Worm (Caenorhabditis elegans) whole organism, L2 larva: ENCODE results near the gene F38B7.17.
A peak's percentile ranks its signal among the peaks of the same experiment; 100 is the strongest.

Experiments
- C34F6.9 ChIP-seq: fragments of 150-350 bp; optimal IDR thresholded peaks from 2 replicates; lab custom pipeline; 2014; ENCODE audit warnings: missing biosample characterization, missing genetic modification characterization
- F13H6.1 ChIP-seq: sonication (generic microtip); optimal IDR thresholded peaks from 2 replicates; lab custom pipeline; 2016; ENCODE audit warnings: missing genetic modification characterization, missing compliant biosample characterization
- R02D3.7 ChIP-seq: fragments of 150-350 bp; optimal IDR thresholded peaks from 2 replicates; lab custom pipeline; 2014; ENCODE audit warnings: missing biosample characterization, missing genetic modification characterization
- Y55F3AM.14 ChIP-seq: fragments of 200-800 bp; sonication (Bioruptor generic); optimal IDR thresholded peaks from 2 replicates; lab custom pipeline; 2018; ENCODE audit warnings: mild to moderate bottlenecking, missing genetic modification characterization, missing compliant biosample characterization
- ZK546.5 ChIP-seq: sonication (generic microtip); optimal IDR thresholded peaks from 2 replicates; lab custom pipeline; 2017; ENCODE audit warnings: missing biosample characterization, missing genetic modification characterization
- alr-1 ChIP-seq: fragments of 150-350 bp; optimal IDR thresholded peaks from 2 replicates; lab custom pipeline; 2014; ENCODE audit warnings: missing biosample characterization, missing genetic modification characterization
- aly-2 ChIP-seq: fragments of 150-350 bp; optimal IDR thresholded peaks from 2 replicates; lab custom pipeline; 2014; ENCODE audit warnings: missing biosample characterization, missing genetic modification characterization
- ama-1 ChIP-seq: fragments of 150-350 bp; optimal IDR thresholded peaks from 2 replicates; lab custom pipeline; 2018; ENCODE audit warnings: inconsistent platforms
- blmp-1 ChIP-seq: sonication (generic microtip); optimal IDR thresholded peaks from 2 replicates; lab custom pipeline; 2017; ENCODE audit warnings: missing genetic modification characterization, mild to moderate bottlenecking, missing compliant biosample characterization, antibody characterized with exemption, moderate library complexity; ENCODE audit not compliant: insufficient read depth
- ceh-16 ChIP-seq: fragments of 150-350 bp; optimal IDR thresholded peaks from 2 replicates; lab custom pipeline; 2014; ENCODE audit warnings: missing biosample characterization, missing genetic modification characterization
- ceh-82 ChIP-seq: fragments of 150-350 bp; optimal IDR thresholded peaks from 2 replicates; lab custom pipeline; 2014; ENCODE audit warnings: missing biosample characterization, missing genetic modification characterization
- crh-2 ChIP-seq: sonication (generic microtip); optimal IDR thresholded peaks from 2 replicates; lab custom pipeline; 2017; ENCODE audit warnings: missing biosample characterization, missing genetic modification characterization
- dmd-4 ChIP-seq: sonication (generic microtip); optimal IDR thresholded peaks from 2 replicates; lab custom pipeline; 2017; ENCODE audit warnings: missing biosample characterization, missing genetic modification characterization
- egl-27 ChIP-seq: sonication (generic microtip); optimal IDR thresholded peaks from 3 replicates; lab custom pipeline; 2017; ENCODE audit warnings: missing biosample characterization, missing genetic modification reagents, missing genetic modification characterization
- elt-1 ChIP-seq: fragments of 150-350 bp; optimal IDR thresholded peaks from 2 replicates; lab custom pipeline; 2014; ENCODE audit warnings: missing biosample characterization, missing genetic modification characterization
- elt-3 ChIP-seq: sonication (generic microtip); optimal IDR thresholded peaks from 2 replicates; lab custom pipeline; 2017; ENCODE audit warnings: missing biosample characterization, missing genetic modification characterization
- fos-1 ChIP-seq: fragments of 150-350 bp; optimal IDR thresholded peaks from 2 replicates; lab custom pipeline; 2014; ENCODE audit warnings: missing biosample characterization, missing genetic modification characterization
- gmeb-1 ChIP-seq: fragments of 150-350 bp; optimal IDR thresholded peaks from 2 replicates; lab custom pipeline; 2014; ENCODE audit warnings: missing biosample characterization, missing genetic modification characterization
- lin-11 ChIP-seq: fragments of 150-350 bp; sonication (generic microtip); optimal IDR thresholded peaks from 2 replicates; lab custom pipeline; 2014; ENCODE audit warnings: missing biosample characterization, missing genetic modification characterization, inconsistent platforms, mixed read lengths
- lin-13 ChIP-seq: fragments of 150-350 bp; optimal IDR thresholded peaks from 2 replicates; lab custom pipeline; 2014; ENCODE audit warnings: missing biosample characterization, missing genetic modification reagents, missing genetic modification characterization
- lin-39 ChIP-seq: fragments of 150-350 bp; optimal IDR thresholded peaks from 2 replicates; lab custom pipeline; 2014; ENCODE audit warnings: missing biosample characterization, missing genetic modification reagents, missing genetic modification characterization
- lsy-2 ChIP-seq, 2 experiments: fragments of 150-350 bp in 1 of 2; sonication (generic microtip) in 1 of 2; optimal IDR thresholded peaks; 2 replicates each; lab custom pipeline; 2014 to 2017; ENCODE audit warnings: missing biosample characterization in 2 of 2, missing genetic modification characterization in 2 of 2
- mab-5 ChIP-seq: fragments of 150-350 bp; optimal IDR thresholded peaks from 2 replicates; lab custom pipeline; 2014; ENCODE audit warnings: missing biosample characterization, missing genetic modification characterization
- mbf-1 ChIP-seq: sonication (generic microtip); optimal IDR thresholded peaks from 2 replicates; lab custom pipeline; 2017; ENCODE audit warnings: missing biosample characterization, missing genetic modification characterization
- mdl-1 ChIP-seq, 2 experiments: fragments of 150-350 bp in 1 of 2; sonication (generic microtip) in 1 of 2; optimal IDR thresholded peaks; 2 replicates each; lab custom pipeline; 2017; ENCODE audit warnings: missing biosample characterization in 2 of 2, missing genetic modification characterization in 2 of 2
- nhr-10 ChIP-seq: sonication (generic microtip); optimal IDR thresholded peaks from 2 replicates; lab custom pipeline; 2017; ENCODE audit warnings: missing biosample characterization, missing genetic modification characterization
- nhr-11 ChIP-seq: fragments of 150-350 bp; optimal IDR thresholded peaks from 2 replicates; lab custom pipeline; 2014; ENCODE audit warnings: missing biosample characterization, missing genetic modification characterization
- nhr-12 ChIP-seq: fragments of 150-350 bp; optimal IDR thresholded peaks from 2 replicates; lab custom pipeline; 2014; ENCODE audit warnings: missing biosample characterization, missing genetic modification characterization
- nhr-129 ChIP-seq: fragments of 150-350 bp; optimal IDR thresholded peaks from 2 replicates; lab custom pipeline; 2014; ENCODE audit warnings: missing biosample characterization, missing genetic modification characterization
- nhr-21 ChIP-seq: fragments of 150-350 bp; optimal IDR thresholded peaks from 2 replicates; lab custom pipeline; 2014; ENCODE audit warnings: missing biosample characterization, missing genetic modification characterization
- nhr-23 ChIP-seq: fragments of 150-350 bp; optimal IDR thresholded peaks from 2 replicates; lab custom pipeline; 2014; ENCODE audit warnings: missing biosample characterization, missing genetic modification reagents, missing genetic modification characterization
- nhr-237 ChIP-seq: fragments of 150-350 bp; optimal IDR thresholded peaks from 2 replicates; lab custom pipeline; 2014; ENCODE audit warnings: missing biosample characterization, missing genetic modification characterization
- nhr-25 ChIP-seq: fragments of 150-350 bp; sonication (generic microtip); optimal IDR thresholded peaks from 3 replicates; lab custom pipeline; 2014; ENCODE audit warnings: missing biosample characterization, missing genetic modification characterization
- nhr-6 ChIP-seq: fragments of 150-350 bp; optimal IDR thresholded peaks from 2 replicates; lab custom pipeline; 2014; ENCODE audit warnings: missing biosample characterization, missing genetic modification characterization
- nhr-77 ChIP-seq: fragments of 150-350 bp; optimal IDR thresholded peaks from 2 replicates; lab custom pipeline; 2014; ENCODE audit warnings: missing biosample characterization, missing genetic modification characterization
- peb-1 ChIP-seq: fragments of 150-350 bp; optimal IDR thresholded peaks from 2 replicates; lab custom pipeline; 2014; ENCODE audit warnings: missing biosample characterization, missing genetic modification characterization
- sem-4 ChIP-seq: fragments of 150-350 bp; optimal IDR thresholded peaks from 2 replicates; lab custom pipeline; 2014; ENCODE audit warnings: missing biosample characterization, missing genetic modification reagents, missing genetic modification characterization
- skn-1 ChIP-seq: sonication (generic microtip); optimal IDR thresholded peaks from 2 replicates; lab custom pipeline; 2017; ENCODE audit warnings: missing biosample characterization, missing genetic modification characterization
- sma-3 ChIP-seq: sonication (generic microtip); optimal IDR thresholded peaks from 2 replicates; lab custom pipeline; 2016; ENCODE audit warnings: missing genetic modification reagents, missing genetic modification characterization, missing compliant biosample characterization
- sma-9 ChIP-seq, 2 experiments: fragments of 150-350 bp in 1 of 2; sonication (generic microtip) in 1 of 2; optimal IDR thresholded peaks; 2 replicates each; lab custom pipeline; 2014 to 2016; ENCODE audit warnings: missing genetic modification characterization in 2 of 2, mild to moderate bottlenecking in 1 of 2, missing biosample characterization in 1 of 2, missing compliant biosample characterization in 1 of 2, missing genetic modification reagents in 1 of 2, moderate library complexity in 1 of 2
- snpc-4 ChIP-seq: fragments of 150-350 bp; optimal IDR thresholded peaks from 2 replicates; lab custom pipeline; 2014; ENCODE audit warnings: missing biosample characterization, missing genetic modification characterization
- unc-39 ChIP-seq: fragments of 150-350 bp; optimal IDR thresholded peaks from 2 replicates; lab custom pipeline; 2014; ENCODE audit warnings: missing biosample characterization, missing genetic modification characterization
- unc-55 ChIP-seq: fragments of 150-350 bp; sonication (generic microtip); optimal IDR thresholded peaks from 3 replicates; lab custom pipeline; 2014; ENCODE audit warnings: missing biosample characterization, missing genetic modification reagents, missing genetic modification characterization
- unc-62 ChIP-seq: fragments of 150-350 bp; optimal IDR thresholded peaks from 2 replicates; lab custom pipeline; 2014; ENCODE audit warnings: missing biosample characterization, missing genetic modification reagents, missing genetic modification characterization
- zag-1 ChIP-seq: fragments of 150-350 bp; optimal IDR thresholded peaks from 2 replicates; lab custom pipeline; 2014; ENCODE audit warnings: missing biosample characterization, missing genetic modification characterization
- ztf-1 ChIP-seq: fragments of 200-800 bp; sonication (Bioruptor generic); conservative IDR thresholded peaks from 2 replicates; pipeline ENCODE4 v1.3.6; 2022; ENCODE audit warnings: missing genetic modification characterization, missing compliant biosample characterization
- ztf-11 ChIP-seq: sonication (generic microtip); optimal IDR thresholded peaks from 2 replicates; lab custom pipeline; 2017; ENCODE audit warnings: missing biosample characterization, missing genetic modification characterization
- ztf-4 ChIP-seq: fragments of 150-350 bp; optimal IDR thresholded peaks from 2 replicates; lab custom pipeline; 2014; ENCODE audit warnings: missing biosample characterization, missing genetic modification characterization

F38B7.17 gene

DNA sequence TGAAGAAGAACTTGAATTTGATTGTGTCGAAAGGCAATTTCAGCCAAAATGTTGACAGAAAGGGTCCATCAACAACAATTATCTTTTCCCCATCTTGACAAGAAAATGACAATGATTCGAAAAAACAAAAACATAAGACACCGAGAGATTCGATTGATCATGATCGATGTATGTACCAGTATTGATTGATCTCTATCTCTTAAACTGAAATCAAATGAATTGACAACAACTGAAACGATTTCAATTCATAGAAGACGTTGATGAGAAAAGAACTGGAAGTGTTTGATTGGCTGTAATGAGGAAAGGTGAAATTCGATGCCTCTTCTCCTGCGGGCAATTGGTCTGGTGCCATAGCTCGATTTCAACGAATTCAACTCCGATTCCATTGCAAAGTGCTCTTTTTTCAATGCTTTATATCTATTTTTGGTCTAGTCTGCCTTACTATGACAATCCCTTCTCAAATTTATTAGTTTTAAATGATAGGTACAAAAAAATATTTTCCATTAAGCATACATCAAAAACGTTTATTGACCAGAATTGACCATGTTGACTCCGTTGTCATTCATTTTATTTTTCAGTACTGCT is 15.3 kb downstream of the F38B7.17 start:
- no peak for TF ChIP-seq lin-39 (tag; lab: Kevin White, UChicago)
- TF ChIP-seq nhr-21 (tag; lab: Kevin White, UChicago): no peak

DNA sequence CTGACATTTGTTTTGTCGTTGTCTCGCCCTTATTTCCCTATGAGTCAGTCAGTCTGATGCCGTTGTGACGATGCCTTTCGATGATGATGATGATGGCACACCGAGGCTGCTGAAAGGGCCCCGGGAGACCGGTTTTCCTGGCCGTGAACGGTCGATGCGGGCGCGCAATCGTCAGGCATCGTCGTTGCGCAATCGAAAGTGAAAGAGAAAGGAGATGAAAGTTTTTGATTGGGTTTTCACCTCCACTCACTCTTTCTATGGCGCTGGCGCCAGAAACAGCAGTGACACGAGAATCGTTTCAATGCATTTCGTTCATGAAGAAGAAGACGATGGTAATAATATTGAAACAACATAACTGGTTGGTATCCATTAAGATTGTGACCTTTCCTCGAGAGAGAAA is 15.8 kb downstream of the F38B7.17 start:
- TF ChIP-seq aly-2 (tag; lab: Kevin White, UChicago) (no peak), unc-62 (GFP tag; lab: Kevin White, UChicago) (no peak), dmd-4 (tag; lab: Kevin White, UChicago) (no peak), sma-9 (GFP tag; optimal IDR thresholded peaks at IDR 0.05; lab: Kevin White, UChicago) (peak; percentile 87), sma-9 (tag; optimal IDR thresholded peaks at IDR 0.05; lab: Kevin White, UChicago) (no peak), nhr-237 (tag; lab: Kevin White, UChicago) (no peak), blmp-1 (tag; lab: Kevin White, UChicago) (peak; percentile 100), mdl-1 (tag; optimal IDR thresholded peaks at IDR 0.05; lab: Kevin White, UChicago) (no peak), ama-1 (lab: Kevin White, UChicago) (no peak), lin-39 (tag; lab: Kevin White, UChicago) (no peak), elt-1 (no peak), ztf-11 (no peak), Y55F3AM.14 (peak; percentile 61), elt-3 (tag; lab: Kevin White, UChicago) (no peak), nhr-21 (tag; lab: Kevin White, UChicago) (peak; percentile 46), C34F6.9 (tag; lab: Kevin White, UChicago) (no peak), alr-1 (no peak), unc-55 (GFP tag; lab: Kevin White, UChicago) (no peak), mab-5 (tag; lab: Kevin White, UChicago) (no peak), nhr-129 (tag; lab: Kevin White, UChicago) (peak; percentile 67), nhr-25 (peak; percentile 88), ceh-16 (tag; lab: Kevin White, UChicago) (no peak), crh-2 (tag; lab: Kevin White, UChicago) (no peak), ztf-1 (no peak), ceh-82 (tag; lab: Kevin White, UChicago) (no peak), unc-39 (tag; lab: Kevin White, UChicago) (no peak), nhr-10 (no peak), lsy-2 (tag; optimal IDR thresholded peaks at IDR 0.05; lab: Kevin White, UChicago) (no peak), ZK546.5 (tag; lab: Kevin White, UChicago) (no peak), lin-11 (tag; lab: Kevin White, UChicago) (no peak), F13H6.1 (tag; lab: Kevin White, UChicago) (no peak), zag-1 (no peak), sem-4 (tag; lab: Kevin White, UChicago) (peak; percentile 80), mbf-1 (no peak), skn-1 (tag; lab: Kevin White, UChicago) (no peak), nhr-77 (no peak), nhr-12 (tag; lab: Kevin White, UChicago) (no peak), R02D3.7 (tag; lab: Kevin White, UChicago) (no peak), sma-3 (GFP tag; lab: Kevin White, UChicago) (peak; percentile 72), nhr-23 (tag; lab: Kevin White, UChicago) (no peak), egl-27 (peak; percentile 62), fos-1 (tag; lab: Kevin White, UChicago) (peak; percentile 33), lin-13 (GFP tag; lab: Kevin White, UChicago) (no peak), ztf-4 (no peak), nhr-11 (tag; lab: Kevin White, UChicago) (no peak), nhr-6 (tag; lab: Kevin White, UChicago) (no peak), gmeb-1 (tag; lab: Kevin White, UChicago) (no peak), snpc-4 (tag; lab: Kevin White, UChicago) (no peak), peb-1 (tag; lab: Kevin White, UChicago) (no peak)
